Fruit fly (Drosophila melanogaster) Kc167 (cell line): Measurements from ENCODE around the gene Or85c.

Source experiments
- Myc ChIP-seq: fragments of >200 bp; optimal IDR thresholded peaks from 2 replicates; lab custom pipeline; 2017; ENCODE audit warnings: missing external identifiers
- insv ChIP-seq: fragments of >200 bp; optimal IDR thresholded peaks from 3 replicates; lab custom pipeline; 2018; ENCODE audit warnings: missing external identifiers

DNA sequence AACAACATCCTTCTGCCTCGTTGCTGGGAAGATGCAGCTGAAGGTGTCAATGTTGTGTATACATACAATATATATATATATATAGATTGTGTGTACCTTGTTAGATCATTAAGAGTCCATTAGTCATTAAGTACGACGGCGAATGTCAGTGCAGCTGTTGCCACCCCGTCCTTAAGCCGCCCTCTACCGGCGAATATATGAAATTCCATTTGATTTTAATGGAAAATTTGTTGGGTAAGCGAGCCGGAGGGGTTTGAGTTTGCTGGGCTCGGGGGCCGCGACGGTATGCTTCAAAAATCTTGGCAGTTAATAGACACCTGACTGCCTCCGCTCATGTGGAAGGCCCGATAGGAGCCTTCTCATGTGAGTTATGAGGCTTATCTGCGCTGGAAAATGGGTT, 28.2 kb downstream of the Or85c start:
- TF ChIP-seq Myc (lab: Kevin White, UChicago) (no peak), insv (lab: Kevin White, UChicago) (no peak)
